Fruit fly (Drosophila melanogaster) whole organism, wandering third instar larva: ENCODE measurements around the gene CG34242.

Experiments used
- CG9705 ChIP-seq: fragments of 200-800 bp; sonication (Bioruptor generic); optimal IDR thresholded peaks from 2 replicates; lab custom pipeline; 2018; ENCODE audit warnings: missing biosample characterization, mild to moderate bottlenecking, missing genetic modification characterization
- GATAd ChIP-seq: sonication (Bioruptor generic); optimal IDR thresholded peaks from 2 replicates; lab custom pipeline; 2016; ENCODE audit warnings: missing biosample characterization, missing genetic modification characterization
- Hnf4 ChIP-seq: fragments of 200-800 bp; sonication (Bioruptor generic); optimal IDR thresholded peaks from 2 replicates; lab custom pipeline; 2016; ENCODE audit warnings: missing biosample characterization, mild to moderate bottlenecking, missing genetic modification characterization
- Hr83 ChIP-seq: fragments of 200-300 bp; sonication (Bioruptor generic); optimal IDR thresholded peaks from 2 replicates; lab custom pipeline; 2016; ENCODE audit warnings: missing biosample characterization, mild to moderate bottlenecking, missing genetic modification characterization, moderate library complexity; ENCODE audit not compliant: poor library complexity, severe bottlenecking
- Vsx2 ChIP-seq: fragments of 200-300, 225-300 bp; sonication (Bioruptor generic); optimal IDR thresholded peaks from 2 replicates; lab custom pipeline; 2018; ENCODE audit warnings: missing biosample characterization, missing genetic modification characterization; ENCODE audit not compliant: partially characterized antibody
- dsf ChIP-seq: sonication (Bioruptor generic); optimal IDR thresholded peaks from 2 replicates; lab custom pipeline; 2016; ENCODE audit warnings: missing biosample characterization, missing genetic modification characterization, borderline replicate concordance
- ey ChIP-seq: fragments of 200-800 bp; sonication (Bioruptor generic); optimal IDR thresholded peaks from 2 replicates; lab custom pipeline; 2016; ENCODE audit warnings: missing biosample characterization, missing genetic modification characterization
- h ChIP-seq: fragments of 200-800 bp; sonication (Bioruptor generic); optimal IDR thresholded peaks from 3 replicates; lab custom pipeline; 2016; ENCODE audit warnings: missing biosample characterization, mild to moderate bottlenecking, missing genetic modification characterization
- pan ChIP-seq: fragments of >200 bp; optimal IDR thresholded peaks from 2 replicates; lab custom pipeline; 2017

DNA sequence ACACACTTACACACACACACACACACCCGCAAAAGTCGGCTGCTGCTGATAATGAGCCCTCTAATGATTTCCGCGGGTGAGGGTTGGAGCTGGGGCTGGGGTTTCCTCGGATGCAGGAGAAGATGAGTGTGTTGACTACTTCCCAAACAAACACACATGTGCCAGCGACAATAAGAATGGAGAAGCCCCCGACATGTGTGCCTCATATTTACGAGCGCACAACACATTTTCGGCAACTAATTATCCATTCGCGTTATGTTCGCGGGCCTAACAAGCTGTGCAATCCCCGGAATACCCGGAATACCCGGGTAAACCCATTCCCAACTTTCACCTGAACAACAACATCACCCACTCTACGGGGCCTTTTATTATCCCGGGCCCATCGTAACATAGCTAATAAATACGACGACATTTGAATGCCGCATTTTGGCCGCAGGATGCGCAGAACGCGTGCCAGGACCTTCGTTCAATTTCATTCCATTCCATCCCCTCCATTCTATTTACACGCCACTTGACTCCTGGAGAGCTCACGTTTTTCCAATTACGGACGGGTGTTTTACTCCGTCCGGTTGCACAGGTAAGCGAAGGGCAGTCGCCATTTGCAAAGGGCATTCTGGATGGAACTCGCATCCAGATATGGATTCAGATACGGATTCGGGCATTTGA is 32.4 kb downstream of the CG34242 start:
- TF ChIP-seq GATAd (GFP tag; lab: Kevin White, UChicago) (no peak), Hr83 (no peak), dsf (no peak), ey (no peak), pan (no peak), Hnf4 (GFP tag; lab: Kevin White, UChicago) (no peak), Vsx2 (GFP tag; lab: Kevin White, UChicago) (no peak), h (GFP tag; lab: Kevin White, UChicago) (no peak), CG9705 (GFP tag; lab: Kevin White, UChicago) (no peak)
